Fruit fly (Drosophila melanogaster) whole organism, embryonic: ENCODE measurements around the gene Tlk.

ENCODE experiments used
- Blimp-1 ChIP-seq: fragments of 200-800 bp; sonication (Bioruptor generic); optimal IDR thresholded peaks from 3 replicates; lab custom pipeline; 2018; ENCODE audit warnings: missing biosample characterization, missing genetic modification characterization, mild to moderate bottlenecking, moderate library complexity, missing genetic modification reagents
- Bteb2 ChIP-seq: fragments of 200-800 bp; sonication (Bioruptor generic); optimal IDR thresholded peaks from 2 replicates; lab custom pipeline; 2016; ENCODE audit warnings: missing biosample characterization, missing genetic modification characterization
- C15 ChIP-seq: fragments of 200-800 bp; sonication (Bioruptor generic); IDR thresholded peaks from 3 replicates; pipeline ENCODE4 v1.3.6; 2022; ENCODE audit warnings: missing biosample characterization, missing genetic modification characterization
- CG10321 ChIP-seq: fragments of 200-800 bp; sonication (Bioruptor generic); IDR thresholded peaks from 2 replicates; pipeline ENCODE4 v1.3.6; 2022; ENCODE audit warnings: missing biosample characterization, missing genetic modification characterization
- CG10565 ChIP-seq: fragments of 200-800 bp; sonication (Bioruptor generic); optimal IDR thresholded peaks from 3 replicates; lab custom pipeline; 2016; ENCODE audit warnings: missing biosample characterization, mild to moderate bottlenecking, missing genetic modification characterization
- CG11085 ChIP-seq: fragments of 200-800 bp; sonication (Bioruptor generic); IDR thresholded peaks from 2 replicates; pipeline ENCODE4 v1.3.6; 2022; ENCODE audit warnings: missing biosample characterization, missing genetic modification characterization
- CG12299 ChIP-seq: fragments of 200-800 bp; sonication (Bioruptor generic); optimal IDR thresholded peaks from 2 replicates; lab custom pipeline; 2018; ENCODE audit warnings: missing biosample characterization, mild to moderate bottlenecking, missing genetic modification characterization
- CG12391 ChIP-seq: fragments of 200-800 bp; sonication (Bioruptor generic); optimal IDR thresholded peaks from 3 replicates; lab custom pipeline; 2018; ENCODE audit warnings: missing biosample characterization, mild to moderate bottlenecking, missing genetic modification characterization, moderate library complexity
- CG12769 ChIP-seq: fragments of 200-800 bp; sonication (Bioruptor generic); optimal IDR thresholded peaks from 2 replicates; lab custom pipeline; 2019; ENCODE audit warnings: missing biosample characterization, mild to moderate bottlenecking, missing genetic modification characterization, moderate library complexity
- CG15601 ChIP-seq: fragments of 200-800 bp; sonication (Bioruptor generic); optimal IDR thresholded peaks from 3 replicates; lab custom pipeline; 2019; ENCODE audit warnings: missing biosample characterization, mild to moderate bottlenecking, missing genetic modification characterization, moderate library complexity
- CG1603 ChIP-seq: fragments of 200-800 bp; sonication (Bioruptor generic); optimal IDR thresholded peaks from 2 replicates; lab custom pipeline; 2019; ENCODE audit warnings: missing biosample characterization, mild to moderate bottlenecking, missing genetic modification characterization, moderate library complexity
- CG16863 ChIP-seq: fragments of 200-800 bp; sonication (Bioruptor generic); optimal IDR thresholded peaks from 3 replicates; lab custom pipeline; 2016; ENCODE audit warnings: missing biosample characterization, missing genetic modification characterization
- CG17385 ChIP-seq: fragments of 200-800 bp; sonication (Bioruptor generic); optimal IDR thresholded peaks from 3 replicates; lab custom pipeline; 2018; ENCODE audit warnings: missing biosample characterization, mild to moderate bottlenecking, missing genetic modification characterization
- CG1792 ChIP-seq: fragments of 200-800 bp; sonication (Bioruptor generic); optimal IDR thresholded peaks from 2 replicates; lab custom pipeline; 2016; ENCODE audit warnings: missing biosample characterization, missing genetic modification characterization
- CG2199 ChIP-seq: fragments of 200-800 bp; sonication (Bioruptor generic); IDR thresholded peaks from 3 replicates; pipeline ENCODE4 v1.3.6; 2022; ENCODE audit warnings: missing biosample characterization, missing genetic modification characterization
- CG2889 ChIP-seq: fragments of 200-800 bp; sonication (Bioruptor generic); IDR thresholded peaks from 3 replicates; pipeline ENCODE4 v1.3.6; 2022; ENCODE audit warnings: missing biosample characterization, missing genetic modification characterization
- CG30403 ChIP-seq: fragments of 200-800 bp; sonication (Bioruptor generic); optimal IDR thresholded peaks from 3 replicates; lab custom pipeline; 2016; ENCODE audit warnings: missing biosample characterization, missing genetic modification characterization
- CG32532 ChIP-seq: fragments of 200-800 bp; sonication (Bioruptor generic); IDR thresholded peaks from 2 replicates; pipeline ENCODE4 v1.3.6; 2022; ENCODE audit warnings: missing biosample characterization, missing genetic modification characterization
- CG32767 ChIP-seq: fragments of 200-800 bp; sonication (Bioruptor generic); IDR thresholded peaks from 2 replicates; pipeline ENCODE4 v1.3.6; 2022; ENCODE audit warnings: missing biosample characterization, missing genetic modification characterization
- CG3407 ChIP-seq: fragments of 200-800 bp; sonication (Bioruptor generic); optimal IDR thresholded peaks from 2 replicates; lab custom pipeline; 2018; ENCODE audit warnings: missing biosample characterization, mild to moderate bottlenecking, missing genetic modification characterization
- CG3847 ChIP-seq: fragments of 200-800 bp; sonication (Bioruptor generic); IDR thresholded peaks from 2 replicates; pipeline ENCODE4 v1.3.6; 2022; ENCODE audit warnings: missing biosample characterization, missing genetic modification characterization
- CG6813 ChIP-seq: fragments of 200-800 bp; sonication (Bioruptor generic); optimal IDR thresholded peaks from 2 replicates; lab custom pipeline; 2017; ENCODE audit warnings: missing biosample characterization, missing genetic modification characterization, mild to moderate bottlenecking, moderate library complexity, missing genetic modification reagents
- CG9215 ChIP-seq: fragments of 200-800 bp; sonication (Bioruptor generic); IDR thresholded peaks from 2 replicates; pipeline ENCODE4 v1.3.6; 2022; ENCODE audit warnings: missing biosample characterization, missing genetic modification characterization
- CG9609 ChIP-seq: fragments of 200-800 bp; sonication (Bioruptor generic); optimal IDR thresholded peaks from 3 replicates; lab custom pipeline; 2016; ENCODE audit warnings: missing biosample characterization, missing genetic modification characterization
- CG9932 ChIP-seq: fragments of 200-800 bp; sonication (Bioruptor generic); IDR thresholded peaks from 2 replicates; pipeline ENCODE4 v1.3.6; 2022; ENCODE audit warnings: missing biosample characterization, missing genetic modification characterization
- Elba2 ChIP-seq: fragments of 200-800 bp; sonication (Bioruptor generic); optimal IDR thresholded peaks from 3 replicates; lab custom pipeline; 2016; ENCODE audit warnings: missing biosample characterization, missing genetic modification characterization
- HLH3B ChIP-seq: fragments of 200-800 bp; sonication (Bioruptor generic); IDR thresholded peaks from 2 replicates; pipeline ENCODE4 v1.3.6; 2022; ENCODE audit warnings: missing biosample characterization, missing genetic modification characterization
- Hr3 ChIP-seq: fragments of 200-800 bp; sonication (Bioruptor generic); optimal IDR thresholded peaks from 3 replicates; lab custom pipeline; 2016; ENCODE audit warnings: missing biosample characterization, missing genetic modification characterization
- Mad ChIP-seq: fragments of 200-800 bp; sonication (Bioruptor generic); optimal IDR thresholded peaks from 2 replicates; lab custom pipeline; 2016; ENCODE audit warnings: missing biosample characterization, missing genetic modification characterization
- Med ChIP-seq: fragments of 200-800 bp; sonication (Bioruptor generic); peaks from one replicate; lab custom pipeline; 2016; ENCODE audit warnings: missing biosample characterization, missing genetic modification characterization, mild to moderate bottlenecking, inconsistent platforms, moderate library complexity
- Oaz ChIP-seq: fragments of 200-800 bp; sonication (Bioruptor generic); IDR thresholded peaks from 2 replicates; pipeline ENCODE4 v1.3.6; 2022; ENCODE audit warnings: missing biosample characterization, missing genetic modification characterization
- Poxn ChIP-seq: fragments of 200-800 bp; sonication (Bioruptor generic); IDR thresholded peaks from 2 replicates; pipeline ENCODE4 v1.3.6; 2022; ENCODE audit warnings: missing biosample characterization, missing genetic modification characterization
- bigmax ChIP-seq: fragments of 200-800 bp; sonication (Bioruptor generic); optimal IDR thresholded peaks from 2 replicates; lab custom pipeline; 2018; ENCODE audit warnings: missing biosample characterization, mild to moderate bottlenecking, missing genetic modification characterization
- ems ChIP-seq: fragments of 200-800 bp; sonication (Bioruptor generic); optimal IDR thresholded peaks from 3 replicates; lab custom pipeline; 2016; ENCODE audit warnings: missing biosample characterization, missing genetic modification characterization
- exex ChIP-seq: fragments of 200-800 bp; sonication (Bioruptor generic); optimal IDR thresholded peaks from 4 replicates; lab custom pipeline; 2018; ENCODE audit warnings: missing biosample characterization, mild to moderate bottlenecking, missing genetic modification characterization, moderate library complexity
- fd96Cb ChIP-seq: fragments of 200-800 bp; sonication (Bioruptor generic); optimal IDR thresholded peaks from 2 replicates; lab custom pipeline; 2018; ENCODE audit warnings: missing biosample characterization, mild to moderate bottlenecking, missing genetic modification characterization, moderate library complexity
- gfzf ChIP-seq: fragments of 200-800 bp; sonication (Bioruptor generic); optimal IDR thresholded peaks from 2 replicates; lab custom pipeline; 2016; ENCODE audit warnings: missing biosample characterization, mild to moderate bottlenecking, missing genetic modification characterization, moderate library complexity
- grau ChIP-seq: fragments of 200-800 bp; optimal IDR thresholded peaks from 3 replicates; lab custom pipeline; 2019; ENCODE audit warnings: missing biosample characterization, mild to moderate bottlenecking, missing genetic modification characterization, moderate library complexity
- hbn ChIP-seq: fragments of 200-800 bp; sonication (Bioruptor generic); IDR thresholded peaks from 2 replicates; pipeline ENCODE4 v1.3.6; 2022; ENCODE audit warnings: missing biosample characterization, missing genetic modification characterization; ENCODE audit not compliant: partially characterized antibody
- hkb ChIP-seq, 2 experiments: fragments of 200-800 bp in 1 of 2; fragments of >200 bp in 1 of 2; sonication (Bioruptor generic) in 1 of 2; IDR thresholded peaks in 1 of 2; optimal IDR thresholded peaks in 1 of 2; 2 replicates each; pipeline versions ENCODE4 v1.3.6 to Lab custom; 2017 to 2022; ENCODE audit warnings: missing biosample characterization in 1 of 2, missing genetic modification characterization in 1 of 2
- lbe ChIP-seq: fragments of 200-800 bp; sonication (Bioruptor generic); optimal IDR thresholded peaks from 2 replicates; lab custom pipeline; 2016; ENCODE audit warnings: missing biosample characterization, mild to moderate bottlenecking, missing genetic modification characterization
- luna ChIP-seq: fragments of 200-800 bp; sonication (Bioruptor generic); optimal IDR thresholded peaks from 2 replicates; lab custom pipeline; 2016; ENCODE audit warnings: missing biosample characterization, missing genetic modification characterization
- pan ChIP-seq, 4 experiments: fragments of >200 bp in 3 of 4; fragments of 200-800 bp in 1 of 4; sonication (Bioruptor generic) in 1 of 4; optimal IDR thresholded peaks in 3 of 4; IDR thresholded peaks in 1 of 4; 2 replicates each; pipeline versions ENCODE4 v1.3.6 to Lab custom; 2017 to 2022; ENCODE audit warnings: missing biosample characterization in 2 of 4, missing genetic modification characterization in 2 of 4, mixed read lengths in 1 of 4
- pita ChIP-seq: fragments of 200-800 bp; sonication (Bioruptor generic); optimal IDR thresholded peaks from 2 replicates; lab custom pipeline; 2017; ENCODE audit warnings: missing biosample characterization, mild to moderate bottlenecking, missing genetic modification characterization
- pzg ChIP-seq: fragments of 200-800 bp; sonication (Bioruptor generic); optimal IDR thresholded peaks from 3 replicates; lab custom pipeline; 2018; ENCODE audit warnings: missing biosample characterization, mild to moderate bottlenecking, missing genetic modification characterization, moderate library complexity
- shn ChIP-seq: fragments of 200-800 bp; sonication (Bioruptor generic); optimal IDR thresholded peaks from 3 replicates; lab custom pipeline; 2016; ENCODE audit warnings: missing biosample characterization, missing genetic modification characterization
- slp2 ChIP-seq: fragments of 200-800 bp; sonication (Bioruptor generic); optimal IDR thresholded peaks from 2 replicates; lab custom pipeline; 2016; ENCODE audit warnings: missing biosample characterization, missing genetic modification characterization
- sna ChIP-seq: fragments of 200-800 bp; sonication (Bioruptor generic); IDR thresholded peaks from 2 replicates; pipeline ENCODE4 v1.3.6; 2022; ENCODE audit warnings: missing biosample characterization, missing genetic modification characterization; ENCODE audit not compliant: partially characterized antibody
- stc ChIP-seq: fragments of 200-800 bp; sonication (Bioruptor generic); IDR thresholded peaks from 2 replicates; pipeline ENCODE4 v1.3.6; 2022; ENCODE audit warnings: missing biosample characterization, missing genetic modification characterization
- usp ChIP-seq: fragments of >200 bp; optimal IDR thresholded peaks from 2 replicates; lab custom pipeline; 2017; ENCODE audit warnings: missing biosample characterization, missing genetic modification characterization

Gene Tlk

DNA sequence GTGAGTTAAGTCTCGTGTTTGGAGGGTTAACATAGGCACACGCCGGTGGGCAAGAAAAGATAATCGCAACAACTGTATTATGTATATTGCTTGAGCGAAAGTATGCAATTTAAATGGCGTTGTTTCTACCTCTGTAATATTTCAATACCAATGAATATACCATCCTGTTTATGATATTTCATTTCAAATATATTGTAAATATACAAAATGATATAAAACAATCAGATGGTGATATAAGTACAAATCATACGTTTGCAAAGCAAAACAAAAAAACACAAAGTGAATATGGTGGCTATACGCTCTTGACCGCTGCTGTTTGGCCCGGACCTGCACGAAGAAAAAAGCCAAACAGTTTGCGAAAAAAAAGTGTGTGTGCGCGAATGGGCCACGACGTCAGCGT lies 28.4 kb downstream of the Tlk start (continued):
- TF ChIP-seq bigmax (GFP tag; lab: Kevin White, UChicago) (no peak), CG16863 (no peak), Oaz (GFP tag; lab: Robert Waterston, UW) (peak; percentile 46), CG30403 (peak; percentile 75), Hr3 (GFP tag; lab: Kevin White, UChicago) (peak; percentile 54), gfzf (GFP tag; lab: Kevin White, UChicago) (no peak), pzg (GFP tag; lab: Kevin White, UChicago) (no peak), exex (tag; lab: Kevin White, UChicago) (peak; percentile 26), Elba2 (GFP tag; lab: Kevin White, UChicago) (no peak), ems (GFP tag; lab: Kevin White, UChicago) (no peak), C15 (GFP tag; lab: Robert Waterston, UW) (no peak), CG9215 (GFP tag; lab: Robert Waterston, UW) (peak; percentile 61), HLH3B (peak; percentile 25; the same call in 1 of the 2 replicates), CG12769 (peak; percentile 74), CG3847 (GFP tag; lab: Robert Waterston, UW) (peak; percentile 58), Poxn (no peak), Mad (GFP tag; lab: Kevin White, UChicago) (no peak), CG17385 (GFP tag; lab: Kevin White, UChicago) (peak; percentile 63), CG10321 (GFP tag; lab: Robert Waterston, UW) (no peak), CG11085 (GFP tag; lab: Robert Waterston, UW) (no peak; the same call in 1 of the 2 replicates), usp (GFP tag; lab: Kevin White, UChicago) (no peak), CG6813 (GFP tag; lab: Kevin White, UChicago) (peak; percentile 33), CG1603 (tag; lab: Kevin White, UChicago) (peak; percentile 54), hbn (GFP tag; lab: Robert Waterston, UW) (no peak), pan (optimal IDR thresholded peaks at IDR 0.05; lab: Kevin White, UChicago) (no peak), pan (GFP tag; optimal IDR thresholded peaks at IDR 0.05 in 1 of 2, IDR thresholded peaks at IDR 0.05 in 1 of 2) (peak in 1 of 2 experiments; percentile 68), sna (GFP tag; lab: Robert Waterston, UW) (no peak), slp2 (GFP tag; lab: Kevin White, UChicago) (no peak), hkb (optimal IDR thresholded peaks at IDR 0.05; lab: Kevin White, UChicago) (no peak), hkb (GFP tag; IDR thresholded peaks at IDR 0.05; lab: Robert Waterston, UW) (peak; percentile 81), shn (GFP tag; lab: Kevin White, UChicago) (no peak), CG3407 (peak; percentile 49), CG9609 (GFP tag; lab: Kevin White, UChicago) (no peak), CG2889 (no peak), CG12391 (tag; lab: Kevin White, UChicago) (peak; percentile 79), grau (tag; lab: Kevin White, UChicago) (peak; percentile 82), CG12299 (tag; lab: Kevin White, UChicago) (peak; percentile 37), luna (GFP tag; lab: Kevin White, UChicago) (no peak), pita (GFP tag; lab: Kevin White, UChicago) (no peak), CG9932 (GFP tag; lab: Robert Waterston, UW) (peak; percentile 36; the same call in 1 of the 2 replicates), Bteb2 (GFP tag; lab: Kevin White, UChicago) (no peak), stc (GFP tag; lab: Robert Waterston, UW) (peak; percentile 61), CG1792 (GFP tag; lab: Kevin White, UChicago) (no peak), CG15601 (tag; lab: Kevin White, UChicago) (peak; percentile 20), CG32532 (GFP tag; lab: Robert Waterston, UW) (peak; percentile 62; the same call in 1 of the 2 replicates), lbe (GFP tag; lab: Kevin White, UChicago) (peak; percentile 84), CG2199 (GFP tag; lab: Robert Waterston, UW) (no peak), fd96Cb (tag; lab: Kevin White, UChicago) (peak; percentile 69), CG10565 (GFP tag; lab: Kevin White, UChicago) (no peak), Blimp-1 (GFP tag; lab: Kevin White, UChicago) (peak; percentile 48), Med (GFP tag; lab: Kevin White, UChicago) (peak; percentile 78), CG32767 (GFP tag; lab: Robert Waterston, UW) (peak; percentile 71)
